Fruit fly (Drosophila melanogaster): ENCODE results near the gene CG1387.

The CG1387 gene

DNA sequence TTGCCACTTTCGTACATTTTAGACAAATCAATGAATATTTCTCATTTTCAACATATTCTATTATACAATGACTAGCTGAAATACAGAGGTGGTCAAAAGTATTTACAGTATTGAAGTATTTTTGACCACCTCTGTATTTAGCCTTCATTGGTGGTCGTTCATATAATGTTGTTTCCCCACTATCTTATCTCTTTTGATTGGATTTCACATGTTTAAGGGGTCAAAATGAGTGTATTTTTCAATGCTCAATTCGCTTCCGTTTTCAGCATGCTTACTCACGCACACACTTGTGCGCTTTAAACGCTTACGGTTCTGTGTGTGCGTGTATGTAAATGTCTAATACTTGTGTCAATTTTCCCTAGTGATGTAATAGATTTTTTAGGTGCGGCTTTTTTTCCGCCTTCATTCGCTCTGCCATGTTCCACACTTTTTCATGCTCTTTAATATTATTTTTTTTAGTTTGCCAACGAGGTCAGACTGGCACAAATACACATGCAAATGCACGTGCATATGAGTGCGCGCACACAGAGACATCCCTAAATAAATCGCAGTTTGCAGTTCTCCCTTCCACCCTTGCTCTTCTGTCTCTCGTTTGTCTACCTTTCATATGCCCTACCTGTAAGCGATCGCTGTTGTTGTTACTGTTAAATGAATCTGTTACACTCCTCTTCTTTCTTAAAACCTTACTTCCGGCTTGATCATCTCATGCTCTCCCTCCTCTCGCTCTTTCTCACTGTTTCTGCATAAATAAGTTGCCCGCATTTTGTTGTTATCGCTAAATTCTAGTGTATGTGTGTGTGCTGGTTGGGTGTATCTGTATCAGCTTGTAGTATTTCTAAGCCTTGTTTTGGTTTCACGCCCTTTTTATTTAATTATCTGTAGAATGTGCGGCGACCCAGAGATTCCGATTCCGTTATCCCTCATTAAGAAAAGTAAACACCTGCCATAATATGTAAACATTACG, 26.9 kb downstream of the CG1387 start (continued):
- peak; percentile 68 for TF ChIP-seq CG10543 (GFP tag; optimal IDR thresholded peaks at IDR 0.05)
- no peak for TF ChIP-seq hkb (optimal IDR thresholded peaks at IDR 0.05)
- peak; percentile 7; the same call in 1 of the 2 replicates for TF ChIP-seq hkb (GFP tag; IDR thresholded peaks at IDR 0.05)
- peak; percentile 26 for TF ChIP-seq CG7987 (GFP tag; optimal IDR thresholded peaks at IDR 0.05)
- no peak for TF ChIP-seq Hand (GFP tag; optimal IDR thresholded peaks at IDR 0.05)
- no peak for TF ChIP-seq CG8089 (GFP tag; optimal IDR thresholded peaks at IDR 0.05)
- no peak for TF ChIP-seq gro (GFP tag; optimal IDR thresholded peaks at IDR 0.05)
- TF ChIP-seq Fer2 (tag; optimal IDR thresholded peaks at IDR 0.05), result no peak
- no peak for TF ChIP-seq grn (GFP tag; optimal IDR thresholded peaks at IDR 0.05)
- no peak for TF ChIP-seq CG11456 (GFP tag; IDR thresholded peaks at IDR 0.05)
- TF ChIP-seq dmrt11E (tag; optimal IDR thresholded peaks at IDR 0.05), result no peak
- TF ChIP-seq D (optimal IDR thresholded peaks at IDR 0.05), result peak; percentile 44
- no peak for TF ChIP-seq D (GFP tag; optimal IDR thresholded peaks at IDR 0.05)
- TF ChIP-seq CG17802 (tag; optimal IDR thresholded peaks at IDR 0.05), result no peak
- peak; percentile 73 for TF ChIP-seq CG17385 (GFP tag; optimal IDR thresholded peaks at IDR 0.05)
- no peak for TF ChIP-seq CG9817 (tag; optimal IDR thresholded peaks at IDR 0.05)
- TF ChIP-seq sens (GFP tag), result peak; percentile 6
- TF ChIP-seq Hr3 (GFP tag; optimal IDR thresholded peaks at IDR 0.05), result no peak
- TF ChIP-seq CG34422 (GFP tag; IDR thresholded peaks at IDR 0.05), result no peak
- TF ChIP-seq twi (tag; optimal IDR thresholded peaks at IDR 0.05), result no peak
- TF ChIP-seq CG17359 (tag; optimal IDR thresholded peaks at IDR 0.05), result no peak
- TF ChIP-seq eyg (GFP tag; optimal IDR thresholded peaks at IDR 0.05), result no peak
- TF ChIP-seq Taf1 (GFP tag; IDR thresholded peaks at IDR 0.05), result no peak
- no peak for TF ChIP-seq Hey (tag; optimal IDR thresholded peaks at IDR 0.05)
- TF ChIP-seq ERR (GFP tag; optimal IDR thresholded peaks at IDR 0.05), result no peak
- TF ChIP-seq dm (GFP tag; optimal IDR thresholded peaks at IDR 0.05), result no peak
- TF ChIP-seq CG7372 (GFP tag; IDR thresholded peaks at IDR 0.05), result no peak
- TF ChIP-seq CG5245 (GFP tag; optimal IDR thresholded peaks at IDR 0.05), result no peak
- no peak for TF ChIP-seq phol (tag; optimal IDR thresholded peaks at IDR 0.05)
- no peak for TF ChIP-seq ash1 (GFP tag; optimal IDR thresholded peaks at IDR 0.05)
- no peak for TF ChIP-seq pum (GFP tag; optimal IDR thresholded peaks at IDR 0.05)
- no peak for TF ChIP-seq danr (GFP tag; IDR thresholded peaks at IDR 0.05)
- no peak for TF ChIP-seq vvl (GFP tag; IDR thresholded peaks at IDR 0.05)
- TF ChIP-seq CG17568 (GFP tag; optimal IDR thresholded peaks at IDR 0.05), result no peak
- TF ChIP-seq Nf-YB (GFP tag; optimal IDR thresholded peaks at IDR 0.05), result no peak
- TF ChIP-seq Eip74EF (GFP tag; optimal IDR thresholded peaks at IDR 0.05), result peak in 1 of 2 experiments; percentile 76
- no peak for TF ChIP-seq CG14441 (GFP tag; IDR thresholded peaks at IDR 0.05)
- peak; percentile 94 for TF ChIP-seq sug (tag; optimal IDR thresholded peaks at IDR 0.05)
- no peak for TF ChIP-seq Sry-δ (GFP tag; optimal IDR thresholded peaks at IDR 0.05)
- no peak for TF ChIP-seq Mad (GFP tag; optimal IDR thresholded peaks at IDR 0.05)
- TF ChIP-seq Dip2 (GFP tag; IDR thresholded peaks at IDR 0.05), result no peak
- no peak for TF ChIP-seq CHES-1-like (GFP tag; optimal IDR thresholded peaks at IDR 0.05)
- TF ChIP-seq ftz-f1 (GFP tag; optimal IDR thresholded peaks at IDR 0.05), result peak; percentile 17
- TF ChIP-seq sisA (GFP tag; IDR thresholded peaks at IDR 0.05), result no peak
- peak in 1 of 3 experiments; percentile 2 for TF ChIP-seq Stat92E (GFP tag; optimal IDR thresholded peaks at IDR 0.05)
- TF ChIP-seq al (GFP tag; IDR thresholded peaks at IDR 0.05), result no peak
- no peak for TF ChIP-seq fru (optimal IDR thresholded peaks at IDR 0.05)
- TF ChIP-seq CG15073 (GFP tag; optimal IDR thresholded peaks at IDR 0.05), result peak; percentile 71
- no peak for TF ChIP-seq CG10959 (GFP tag; IDR thresholded peaks at IDR 0.05)
- TF ChIP-seq CG2678 (tag; optimal IDR thresholded peaks at IDR 0.05), result peak; percentile 23
